Worm (Caenorhabditis elegans) whole organism, midembryonic: Measurements from ENCODE around the gene vrk-1.

Experiments used
- T22C8.4 ChIP-seq: fragments of 200-800 bp; sonication (Bioruptor generic); IDR thresholded peaks from 2 replicates; pipeline ENCODE4 v1.3.6; 2022; ENCODE audit warnings: missing genetic modification characterization, missing compliant biosample characterization
- cog-1 ChIP-seq: sonication (generic microtip); optimal IDR thresholded peaks from 2 replicates; lab custom pipeline; 2016; ENCODE audit warnings: missing genetic modification characterization, missing compliant biosample characterization
- flt-1 ChIP-seq: fragments of 200-800 bp; sonication (Bioruptor generic); IDR thresholded peaks from 2 replicates; pipeline ENCODE4 v1.3.6; 2022; ENCODE audit warnings: missing genetic modification characterization, missing compliant biosample characterization
- klf-2 ChIP-seq: fragments of 200-800 bp; sonication (Bioruptor generic); conservative IDR thresholded peaks from 2 replicates; pipeline ENCODE4 v1.3.6; 2022; ENCODE audit warnings: missing genetic modification reagents, missing genetic modification characterization, missing compliant biosample characterization
- med-1 ChIP-seq: sonication (generic microtip); optimal IDR thresholded peaks from 2 replicates; lab custom pipeline; 2017; ENCODE audit warnings: missing genetic modification characterization, mild to moderate bottlenecking, missing compliant biosample characterization, antibody characterized with exemption, missing genetic modification reagents; ENCODE audit not compliant: insufficient read depth
- ref-1 ChIP-seq: fragments of 200-800 bp; sonication (Bioruptor generic); conservative IDR thresholded peaks from 2 replicates; pipeline ENCODE4 v1.3.6; 2022; ENCODE audit warnings: missing genetic modification reagents, missing genetic modification characterization, missing compliant biosample characterization
- tab-1 ChIP-seq: fragments of 200-800 bp; sonication (Bioruptor generic); IDR thresholded peaks from 2 replicates; pipeline ENCODE4 v1.3.6; 2022; ENCODE audit warnings: missing genetic modification characterization, missing compliant biosample characterization
- ztf-23 ChIP-seq: fragments of 200-800 bp; sonication (Bioruptor generic); IDR thresholded peaks from 2 replicates; pipeline ENCODE4 v1.3.6; 2022; ENCODE audit warnings: missing genetic modification reagents, missing genetic modification characterization, missing compliant biosample characterization
- ztf-29 ChIP-seq: fragments of 200-800 bp; sonication (Bioruptor generic); IDR thresholded peaks from 2 replicates; pipeline ENCODE4 v1.3.6; 2022; ENCODE audit warnings: missing genetic modification reagents, missing genetic modification characterization, missing compliant biosample characterization

DNA sequence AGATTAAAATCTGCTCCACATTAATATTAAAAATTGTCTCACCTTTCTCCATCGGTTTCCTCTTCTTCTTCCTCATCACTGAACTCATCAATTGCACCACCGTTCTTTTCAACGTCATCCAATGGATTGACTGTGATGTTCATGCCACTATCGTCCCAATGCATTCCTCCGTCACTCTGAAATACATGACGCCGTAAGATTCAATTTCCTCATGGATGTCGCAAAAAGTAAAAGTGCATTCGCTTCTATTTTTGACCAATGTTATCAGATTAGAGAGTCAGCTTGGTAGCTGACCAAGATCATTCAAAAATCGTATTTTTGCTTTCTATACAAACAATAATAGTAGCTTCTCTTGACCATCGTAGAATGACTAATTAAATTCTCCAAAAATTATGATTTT lies 24.7 kb downstream of the vrk-1 start:
- TF ChIP-seq med-1 (GFP tag; lab: Kevin White, UChicago) (no peak), flt-1 (GFP tag; lab: Robert Waterston, UW) (no peak), T22C8.4 (GFP tag; lab: Robert Waterston, UW) (no peak), ref-1 (GFP tag; lab: Robert Waterston, UW) (no peak), klf-2 (no peak), cog-1 (tag; lab: Kevin White, UChicago) (no peak), ztf-23 (GFP tag; lab: Robert Waterston, UW) (no peak), tab-1 (no peak), ztf-29 (GFP tag; lab: Robert Waterston, UW) (no peak)
